Fruit fly (Drosophila melanogaster): Measurements from ENCODE around the gene Act88F.

Act88F gene

DNA sequence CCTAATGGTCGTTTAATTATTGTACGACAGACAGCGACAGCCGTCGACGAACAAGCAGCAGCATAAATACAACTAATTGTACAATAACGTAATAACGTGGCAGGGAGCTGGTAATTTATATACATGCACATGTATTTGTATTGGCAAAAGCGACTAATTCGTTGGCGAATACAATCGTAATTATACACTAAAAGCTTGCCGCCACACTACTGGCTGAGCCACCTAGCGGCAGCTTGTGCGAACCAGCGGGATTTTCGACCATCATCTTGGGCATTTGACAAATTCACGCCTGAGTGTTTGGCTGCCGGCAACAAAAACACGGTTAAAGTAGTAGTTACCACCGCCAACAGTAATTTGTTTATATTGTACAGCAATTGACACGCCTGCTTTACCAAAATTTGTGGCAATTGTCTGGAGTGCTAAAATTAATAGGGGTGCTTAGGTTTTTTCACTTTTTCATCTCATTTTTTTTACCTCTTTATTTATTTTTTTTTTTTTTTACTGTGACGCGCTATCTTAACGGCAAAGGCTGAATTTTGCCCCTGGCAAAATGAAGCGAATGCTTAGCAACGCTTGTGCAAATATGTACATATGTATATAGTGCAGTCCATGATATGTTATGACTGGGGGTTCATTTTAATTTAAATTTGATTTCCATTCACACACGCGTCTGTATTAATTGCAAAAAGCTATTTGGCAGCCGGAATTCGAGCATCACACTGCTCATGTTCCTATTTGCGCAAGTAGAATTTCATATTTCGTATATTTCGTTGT, 28.4 kb downstream of the Act88F start:
- peak; percentile 48 for TF ChIP-seq kay (GFP tag; ENCODE audit: borderline replicate concordance)
- no peak for TF ChIP-seq toe (GFP tag; optimal IDR thresholded peaks at IDR 0.05)

DNA sequence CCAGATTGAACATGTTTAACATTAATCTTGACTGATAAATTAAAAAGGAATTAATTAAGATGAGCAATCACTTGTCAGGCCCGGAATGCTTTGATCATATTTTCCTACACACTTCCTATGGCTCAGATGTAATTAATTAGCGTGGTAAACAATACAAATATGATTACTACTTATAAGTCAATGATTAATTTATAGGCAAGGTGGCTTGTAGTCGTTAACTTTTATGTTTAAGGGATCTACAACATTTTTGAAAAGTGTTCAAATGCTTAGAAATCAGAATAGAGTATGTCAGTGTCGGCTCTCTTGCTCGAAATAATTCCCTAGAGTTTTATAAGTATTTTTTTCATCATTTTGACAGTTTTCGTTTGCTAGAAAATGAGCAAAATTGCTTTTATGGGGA, 32.0 kb downstream of the Act88F start:
- TF ChIP-seq tj (GFP tag; optimal IDR thresholded peaks at IDR 0.05) (no peak), cic (GFP tag; optimal IDR thresholded peaks at IDR 0.05) (no peak), CG33017 (tag; optimal IDR thresholded peaks at IDR 0.05) (no peak), Crg-1 (GFP tag; optimal IDR thresholded peaks at IDR 0.05) (no peak), CG7045 (GFP tag; optimal IDR thresholded peaks at IDR 0.05) (no peak)

DNA sequence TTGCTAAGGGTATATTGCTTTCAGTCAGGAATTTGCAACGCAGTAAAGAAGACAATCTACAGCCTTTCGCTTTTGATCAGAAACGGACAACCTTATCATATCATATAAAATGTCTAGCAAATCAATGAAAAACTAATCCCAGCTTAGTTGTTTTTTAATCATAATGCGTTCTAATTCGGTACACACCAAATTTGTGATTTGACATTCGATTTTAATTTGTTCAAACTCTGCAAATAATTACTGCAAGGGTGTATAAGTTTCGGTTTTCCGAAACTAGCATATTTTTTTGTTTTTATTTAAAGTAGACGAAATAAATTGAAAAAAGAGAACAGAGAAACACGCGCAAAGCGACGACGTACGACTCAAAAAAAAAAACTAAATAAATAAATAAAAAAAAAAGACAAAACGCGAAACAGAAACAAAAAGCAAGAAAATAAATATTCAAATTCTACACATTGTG, 33.0 kb downstream of the Act88F start:
- peak; percentile 76 for TF ChIP-seq bab1 (GFP tag; optimal IDR thresholded peaks at IDR 0.05)
- TF ChIP-seq CG11617 (GFP tag; optimal IDR thresholded peaks at IDR 0.05): peak; percentile 12
- TF ChIP-seq kay (GFP tag; ENCODE audit: borderline replicate concordance): peak; percentile 50
- peak; percentile 69 for TF ChIP-seq tj (GFP tag; optimal IDR thresholded peaks at IDR 0.05)
- no peak for TF ChIP-seq CG7045 (GFP tag; optimal IDR thresholded peaks at IDR 0.05)

DNA sequence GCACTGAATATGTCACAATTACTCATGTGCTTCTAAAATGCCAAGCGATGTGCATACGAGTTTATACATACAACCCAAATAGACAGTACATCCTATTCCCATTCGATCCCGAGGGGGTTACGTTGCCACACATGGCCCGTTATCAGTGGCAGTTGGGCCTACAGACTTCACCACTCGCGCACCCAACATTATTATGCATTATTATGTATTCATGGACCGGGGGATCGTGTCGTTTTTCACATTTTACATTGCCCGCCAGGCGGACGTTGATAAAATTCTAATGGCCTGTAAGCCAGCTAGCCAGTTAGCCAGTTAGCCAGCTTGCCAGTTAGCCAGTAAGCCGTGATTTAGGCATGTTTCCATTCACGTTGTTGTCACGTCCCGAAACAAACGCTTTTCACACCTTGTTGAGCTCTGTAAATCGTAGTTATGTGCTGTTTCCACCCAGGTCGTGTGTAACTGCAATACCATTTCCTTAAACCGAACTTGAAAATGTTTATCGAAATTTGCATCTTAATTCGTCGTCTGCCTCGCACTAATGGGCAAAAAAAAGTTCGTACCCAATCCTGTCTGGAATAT, 33.7 kb downstream of the Act88F start:
- TF ChIP-seq toe (GFP tag; optimal IDR thresholded peaks at IDR 0.05): no peak
- no peak for TF ChIP-seq CG33017 (tag; optimal IDR thresholded peaks at IDR 0.05)
- no peak for TF ChIP-seq cic (GFP tag; optimal IDR thresholded peaks at IDR 0.05)
- no peak for TF ChIP-seq cnc (optimal IDR thresholded peaks at IDR 0.05)
- TF ChIP-seq CG14711 (tag; optimal IDR thresholded peaks at IDR 0.05): no peak
- TF ChIP-seq CG1620 (GFP tag; optimal IDR thresholded peaks at IDR 0.05): no peak
- TF ChIP-seq ovo (GFP tag; optimal IDR thresholded peaks at IDR 0.05): no peak
- no peak for TF ChIP-seq kay (GFP tag; ENCODE audit: borderline replicate concordance)

dm6 chr3R:15474820-15475219, 35.1 kb downstream of the Act88F start:
- no peak for TF ChIP-seq Clk (GFP tag; optimal IDR thresholded peaks at IDR 0.05)
- TF ChIP-seq CG14711 (tag; optimal IDR thresholded peaks at IDR 0.05): no peak
- no peak for TF ChIP-seq toe (GFP tag; optimal IDR thresholded peaks at IDR 0.05)
- no peak for TF ChIP-seq CG1620 (GFP tag; optimal IDR thresholded peaks at IDR 0.05)
- TF ChIP-seq CG7045 (GFP tag; optimal IDR thresholded peaks at IDR 0.05): no peak
- TF ChIP-seq Mnt (GFP tag; optimal IDR thresholded peaks at IDR 0.05): no peak
- TF ChIP-seq tj (GFP tag; optimal IDR thresholded peaks at IDR 0.05): no peak
- no peak for TF ChIP-seq CG7101 (tag; optimal IDR thresholded peaks at IDR 0.05)
- no peak for TF ChIP-seq CG5204 (GFP tag; optimal IDR thresholded peaks at IDR 0.05)
- no peak for TF ChIP-seq CG12768 (GFP tag; optimal IDR thresholded peaks at IDR 0.05)
- TF ChIP-seq cic (GFP tag; optimal IDR thresholded peaks at IDR 0.05): no peak
- TF ChIP-seq pad (GFP tag; optimal IDR thresholded peaks at IDR 0.05): no peak
- no peak for TF ChIP-seq CG11617 (GFP tag; optimal IDR thresholded peaks at IDR 0.05)
- TF ChIP-seq Hr96 (GFP tag; optimal IDR thresholded peaks at IDR 0.05): no peak
- TF ChIP-seq CG33017 (tag; optimal IDR thresholded peaks at IDR 0.05): no peak
- TF ChIP-seq bab1 (GFP tag; optimal IDR thresholded peaks at IDR 0.05): no peak
- no peak for TF ChIP-seq cnc (optimal IDR thresholded peaks at IDR 0.05)

DNA sequence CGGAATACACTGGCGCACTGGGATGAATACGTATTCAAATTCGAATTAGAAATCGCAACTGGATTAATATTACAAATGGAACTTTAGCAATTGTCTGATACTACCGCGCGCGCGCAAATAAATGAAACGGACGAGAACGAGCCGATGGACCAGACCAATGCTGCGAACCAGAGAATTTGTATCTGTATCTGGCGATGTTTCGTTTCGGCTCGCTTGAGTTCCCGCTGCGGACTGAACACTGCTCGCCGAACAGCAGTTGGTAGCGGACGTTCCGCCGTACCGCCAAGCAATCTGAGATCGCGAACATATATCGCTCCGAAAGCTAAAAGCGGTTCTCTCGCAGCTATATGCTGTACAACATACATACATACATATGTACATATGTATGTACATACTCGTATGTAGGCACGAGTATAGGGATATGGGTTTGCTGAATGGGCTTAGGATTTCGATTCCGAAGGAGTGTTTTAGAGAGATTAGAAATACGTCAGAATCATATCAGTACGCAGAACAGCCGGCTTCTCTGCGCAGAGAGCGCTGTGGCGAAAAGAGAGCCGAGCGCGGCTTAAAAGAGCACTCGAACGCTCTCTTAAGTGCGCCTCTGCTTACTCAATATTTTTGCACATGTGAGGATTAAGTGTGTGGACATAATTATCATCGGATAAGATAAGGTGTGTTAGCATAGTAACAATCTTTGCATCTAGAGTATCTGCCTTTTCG, 36.4 kb downstream of the Act88F start, which contains the start of gene AdamTS-A:
Gene AdamTS-A, minus strand, starts transcription at position 221 of the 720 bp plus-strand sequence.
- TF ChIP-seq Clk (GFP tag; optimal IDR thresholded peaks at IDR 0.05) (no peak), tj (GFP tag; optimal IDR thresholded peaks at IDR 0.05) (peak; percentile 33), kay (GFP tag; ENCODE audit: borderline replicate concordance) (no peak)

DNA sequence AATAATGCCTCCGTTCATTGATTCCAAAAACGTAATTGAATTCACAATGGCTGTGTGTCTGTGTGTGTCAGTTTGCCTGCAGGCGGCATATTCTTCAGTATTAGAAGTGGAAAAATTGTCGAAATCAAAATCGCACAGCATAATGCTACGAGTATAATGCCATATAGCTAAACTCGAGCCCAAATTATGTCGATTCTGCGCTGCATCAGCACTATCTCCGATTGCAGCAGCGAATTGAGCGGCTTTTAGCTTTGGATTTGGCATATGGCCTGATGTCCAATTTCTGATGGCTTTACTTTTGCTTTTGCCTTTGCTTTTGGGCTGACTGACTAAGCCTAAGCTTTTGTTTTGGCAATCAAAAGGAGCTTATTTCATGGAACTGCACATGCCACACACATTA, 40.3 kb downstream of the Act88F start:
- no peak for TF ChIP-seq kay (GFP tag; ENCODE audit: borderline replicate concordance)
- no peak for TF ChIP-seq CG1620 (GFP tag; optimal IDR thresholded peaks at IDR 0.05)
- TF ChIP-seq CG7045 (GFP tag; optimal IDR thresholded peaks at IDR 0.05): no peak
- peak; percentile 98 for TF ChIP-seq tj (GFP tag; optimal IDR thresholded peaks at IDR 0.05)
